Fruit fly (Drosophila melanogaster) whole organism, pupa: ENCODE measurements around the gene Pif1A.

ENCODE experiments used
- CG10348 ChIP-seq: fragments of 200-800 bp; sonication (Bioruptor generic); IDR thresholded peaks from 2 replicates; pipeline ENCODE4 v1.3.6; 2022; ENCODE audit warnings: missing biosample characterization, missing genetic modification characterization
- CG13204 ChIP-seq: fragments of 200-800 bp; sonication (Bioruptor generic); optimal IDR thresholded peaks from 2 replicates; lab custom pipeline; 2018; ENCODE audit warnings: missing biosample characterization, mild to moderate bottlenecking, missing genetic modification characterization, moderate library complexity
- CG32121 ChIP-seq: fragments of 200-800 bp; sonication (Bioruptor generic); IDR thresholded peaks from 2 replicates; pipeline ENCODE4 v1.3.6; 2022; ENCODE audit warnings: missing biosample characterization, missing genetic modification characterization
- CG4496 ChIP-seq: fragments of 200-800 bp; sonication (Bioruptor generic); IDR thresholded peaks from 3 replicates; pipeline ENCODE4 v1.3.6; 2022; ENCODE audit warnings: missing biosample characterization, missing genetic modification characterization
- CG8159 ChIP-seq: fragments of 200-800 bp; sonication (Bioruptor generic); optimal IDR thresholded peaks from 3 replicates; lab custom pipeline; 2018; ENCODE audit warnings: missing biosample characterization, mild to moderate bottlenecking, missing genetic modification characterization, moderate library complexity
- CG8301 ChIP-seq: fragments of 200-800 bp; sonication (Bioruptor generic); optimal IDR thresholded peaks from 2 replicates; lab custom pipeline; 2018; ENCODE audit warnings: missing biosample characterization, mild to moderate bottlenecking, missing genetic modification characterization
- CG9948 ChIP-seq: fragments of 200-800 bp; sonication (Bioruptor generic); optimal IDR thresholded peaks from 2 replicates; lab custom pipeline; 2018; ENCODE audit warnings: missing biosample characterization, mild to moderate bottlenecking, missing genetic modification characterization, moderate library complexity
- Pif1B ChIP-seq: fragments of 200-800 bp; sonication (Bioruptor generic); optimal IDR thresholded peaks from 3 replicates; lab custom pipeline; 2016; ENCODE audit warnings: missing biosample characterization, missing genetic modification characterization

DNA sequence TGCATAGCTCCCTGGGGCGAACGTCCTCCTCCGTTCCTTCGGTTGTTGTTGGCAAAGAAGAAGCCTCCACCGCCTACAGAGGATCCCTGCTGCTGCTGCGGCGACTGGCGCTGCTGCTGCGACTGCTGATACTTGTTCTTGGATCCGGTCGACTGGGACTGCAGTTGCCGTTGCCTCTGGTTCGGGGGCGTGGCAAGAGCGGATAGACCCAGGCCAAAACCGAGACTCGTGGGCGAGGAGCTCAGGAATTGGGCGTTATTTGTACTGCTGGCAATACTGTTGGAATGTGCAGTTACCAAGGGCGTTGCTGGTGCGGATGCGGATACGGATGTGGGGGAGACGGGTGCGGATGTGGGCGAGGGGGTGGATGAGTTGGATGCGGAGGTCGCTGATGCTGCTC lies 17.3 kb upstream of the Pif1A start:
- TF ChIP-seq CG9948 (tag; lab: Kevin White, UChicago) (no peak), CG32121 (GFP tag; lab: Robert Waterston, UW) (no peak), CG13204 (no peak), Pif1B (GFP tag; lab: Kevin White, UChicago) (no peak), CG10348 (GFP tag; lab: Robert Waterston, UW) (no peak), CG4496 (GFP tag; lab: Robert Waterston, UW) (no peak), CG8301 (tag; lab: Kevin White, UChicago) (no peak), CG8159 (tag; lab: Kevin White, UChicago) (no peak)
